Fruit fly (Drosophila melanogaster) whole organism, larva: ENCODE results near the gene CG4982.

Source experiments
- noc ChIP-seq: fragments of 200-800 bp; sonication (Bioruptor generic); optimal IDR thresholded peaks from 3 replicates; lab custom pipeline; 2019; ENCODE audit warnings: missing biosample characterization, mild to moderate bottlenecking, missing genetic modification characterization, moderate library complexity

The CG4982 gene

DNA sequence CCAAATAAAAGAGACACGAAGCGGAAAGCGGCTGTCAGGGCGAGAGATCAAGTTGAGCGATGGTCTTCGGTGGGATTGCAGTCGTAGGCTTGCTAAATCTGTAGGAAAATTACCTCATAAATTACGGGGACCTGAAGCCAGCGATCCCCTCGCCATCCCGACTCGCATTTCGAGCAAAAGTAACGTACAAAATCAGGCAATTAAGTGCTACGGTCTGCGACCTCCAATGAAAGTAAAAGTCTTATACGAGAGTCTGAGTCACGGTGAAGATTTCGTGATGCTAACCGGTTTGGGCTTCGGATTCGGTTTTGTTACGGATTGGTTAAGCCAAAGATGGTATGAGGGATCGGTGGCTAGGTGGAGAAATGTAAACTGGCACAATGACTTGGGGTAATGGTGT is 38.6 kb downstream of the CG4982 start:
- no peak for TF ChIP-seq noc (tag; lab: Kevin White, UChicago)

DNA sequence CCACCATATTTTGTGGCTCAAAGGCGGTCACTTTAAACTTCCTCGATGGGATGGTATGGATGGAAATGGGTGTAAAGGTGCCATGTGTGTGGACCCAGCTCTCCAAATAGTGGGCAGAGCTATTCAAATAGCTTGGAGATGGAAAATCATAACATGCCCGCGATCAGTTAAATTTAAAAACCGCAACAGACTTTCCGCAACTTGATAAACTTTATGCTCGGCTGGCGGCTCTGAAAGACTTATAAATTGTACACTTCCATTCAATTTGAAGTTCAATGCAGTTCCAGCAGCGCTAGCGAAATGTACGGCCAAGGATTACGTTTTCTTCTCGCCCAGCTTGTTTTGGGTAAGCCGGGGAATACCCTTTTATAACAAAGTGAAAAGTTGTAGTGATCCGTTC is 44.8 kb downstream of the CG4982 start, which contains the start of gene CG33257:
Gene CG33257 (plus strand): TSS at position 301 of the 400 bp plus-strand sequence.
- TF ChIP-seq noc (tag; lab: Kevin White, UChicago), result no peak

DNA sequence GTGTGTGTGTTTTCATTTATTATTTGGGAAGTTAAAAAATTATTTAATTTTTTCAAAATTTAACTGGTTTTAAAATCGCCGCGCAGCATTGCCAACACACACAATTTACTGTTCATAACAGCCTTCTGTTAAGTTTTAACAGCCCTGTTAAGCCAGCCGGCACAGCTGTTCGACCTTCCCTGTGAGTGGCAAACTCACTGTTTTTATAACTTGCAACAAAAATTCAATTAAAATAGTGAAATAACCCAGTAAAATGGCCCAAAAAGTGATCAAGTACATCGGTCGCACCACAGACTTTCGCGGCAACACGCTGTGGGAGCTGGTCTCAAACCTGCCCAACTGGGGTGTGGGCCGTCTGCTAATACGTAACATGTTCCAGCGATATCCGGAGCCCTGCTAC is 46.7 kb downstream of the CG4982 start, which contains the start of gene mRpS34:
Gene mRpS34 (plus strand): TSS at position 161 of the 400 bp plus-strand sequence.
- TF ChIP-seq noc (tag; lab: Kevin White, UChicago), result no peak

DNA sequence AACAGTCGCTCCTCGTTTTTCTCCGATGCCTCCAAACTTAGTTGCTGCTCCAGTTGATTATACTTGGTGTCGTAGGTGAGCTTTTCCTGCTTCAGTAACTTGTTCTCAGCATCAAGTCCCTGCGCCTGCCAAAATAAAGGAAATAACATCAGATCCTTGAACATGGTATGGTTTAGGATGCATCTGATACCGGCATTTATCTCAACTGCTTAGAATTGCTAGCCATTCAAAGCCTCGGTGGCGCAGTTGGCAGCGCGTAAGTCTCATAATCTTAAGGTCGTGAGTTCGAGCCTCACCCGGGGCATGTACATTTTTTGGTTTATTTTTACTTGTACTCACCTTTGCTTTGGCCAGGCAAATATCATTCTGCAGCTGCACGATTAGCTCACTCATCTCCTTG is 48.4 kb downstream of the CG4982 start:
- no peak for TF ChIP-seq noc (tag; lab: Kevin White, UChicago)
